Worm (Caenorhabditis elegans) whole organism, mixed stage, embryonic: Measurements from ENCODE around the gene F12A10.1.

Source experiments
- cnd-1 ChIP-seq: fragments of 200-800 bp; sonication (Bioruptor generic); optimal IDR thresholded peaks from 2 replicates; lab custom pipeline; 2018; ENCODE audit warnings: mild to moderate bottlenecking, missing genetic modification characterization, missing compliant biosample characterization
- lin-32 ChIP-seq: fragments of 200-800 bp; sonication (Bioruptor generic); optimal IDR thresholded peaks from 2 replicates; lab custom pipeline; 2018; ENCODE audit warnings: mild to moderate bottlenecking, missing genetic modification characterization, missing compliant biosample characterization
- lsy-2 ChIP-seq: fragments of 150-350 bp; optimal IDR thresholded peaks from 2 replicates; lab custom pipeline; 2014; ENCODE audit warnings: missing biosample characterization, missing genetic modification characterization
- mep-1 ChIP-seq: fragments of 150-350 bp; optimal IDR thresholded peaks from 2 replicates; lab custom pipeline; 2017; ENCODE audit warnings: missing biosample characterization, missing genetic modification reagents, missing genetic modification characterization, inconsistent platforms
- nhr-12 ChIP-seq: fragments of 150-350 bp; optimal IDR thresholded peaks from 2 replicates; lab custom pipeline; 2014; ENCODE audit warnings: missing biosample characterization, missing genetic modification characterization
- nhr-237 ChIP-seq: fragments of 150-350 bp; optimal IDR thresholded peaks from 2 replicates; lab custom pipeline; 2014; ENCODE audit warnings: missing biosample characterization, missing genetic modification characterization
- snpc-4 ChIP-seq: fragments of 150-350 bp; optimal IDR thresholded peaks from 2 replicates; lab custom pipeline; 2014; ENCODE audit warnings: missing biosample characterization, missing genetic modification characterization
- sptf-1 ChIP-seq: sonication (generic microtip); optimal IDR thresholded peaks from 2 replicates; lab custom pipeline; 2017; ENCODE audit warnings: mild to moderate bottlenecking, missing genetic modification characterization, moderate library complexity, missing compliant biosample characterization
- unc-62 ChIP-seq: fragments of 150-350 bp; optimal IDR thresholded peaks from 2 replicates; lab custom pipeline; 2014; ENCODE audit warnings: missing biosample characterization, missing genetic modification reagents, missing genetic modification characterization

- TF ChIP-seq nhr-237 (tag; lab: Kevin White, UChicago) (no peak), mep-1 (tag; lab: Kevin White, UChicago) (no peak), cnd-1 (tag; lab: Kevin White, UChicago) (no peak), lin-32 (no peak), sptf-1 (no peak), nhr-12 (no peak), lsy-2 (tag; lab: Kevin White, UChicago) (no peak), snpc-4 (tag; lab: Kevin White, UChicago) (no peak), unc-62 (GFP tag; lab: Kevin White, UChicago) (no peak)
Measured at ce11 chrII:5449620-5450019, 46.7 kb upstream of the F12A10.1 start.
